Worm (Caenorhabditis elegans): ENCODE results near the gene fbxb-84.

Gene fbxb-84

ce11 chrIII:169478-169877 lies 23.2 kb upstream of the fbxb-84 start, which contains the start of gene F40G9.18:
Gene F40G9.18, minus strand, starts transcription at chrIII:169578.
- TF ChIP-seq unc-62 (GFP tag; optimal IDR thresholded peaks at IDR 0.05), result no peak

ce11 chrIII:165390-165789 lies 19.1 kb upstream of the fbxb-84 start, which contains the start of gene F40G9.7:
Gene F40G9.7, plus strand, starts transcription at chrIII:165690.
- no peak for TF ChIP-seq unc-62 (GFP tag; optimal IDR thresholded peaks at IDR 0.05)

ce11 chrIII:164775-165174 lies 18.5 kb upstream of the fbxb-84 start, which contains the start of gene F40G9.8:
Gene F40G9.8, minus strand, starts transcription at chrIII:164875.
- TF ChIP-seq unc-62 (GFP tag; optimal IDR thresholded peaks at IDR 0.05), result no peak

ce11 chrIII:159665-160064 lies 13.4 kb upstream of the fbxb-84 start:
- no peak for TF ChIP-seq unc-62 (GFP tag; optimal IDR thresholded peaks at IDR 0.05)

ce11 chrIII:159149-159548 lies 12.9 kb upstream of the fbxb-84 start:
- no peak for TF ChIP-seq unc-62 (GFP tag; optimal IDR thresholded peaks at IDR 0.05)

- TF ChIP-seq unc-62 (GFP tag; optimal IDR thresholded peaks at IDR 0.05), result no peak
Measured at ce11 chrIII:157980-158379, 11.7 kb upstream of the fbxb-84 start.

- TF ChIP-seq unc-62 (GFP tag; optimal IDR thresholded peaks at IDR 0.05), result no peak
Measured at ce11 chrIII:156645-157044, 10.4 kb upstream of the fbxb-84 start, which contains the start of the genes zig-13 and ver-1. Gene zig-13, minus strand, starts transcription at chrIII:156745. Gene ver-1, plus strand, starts transcription at chrIII:156824.

- no peak for TF ChIP-seq unc-62 (GFP tag; optimal IDR thresholded peaks at IDR 0.05)
Measured at ce11 chrIII:154168-154567, 7.9 kb upstream of the fbxb-84 start.

ce11 chrIII:151084-151483 lies 4.8 kb upstream of the fbxb-84 start:
- no peak for TF ChIP-seq unc-62 (GFP tag; optimal IDR thresholded peaks at IDR 0.05)

ce11 chrIII:149132-149531 lies 2.9 kb upstream of the fbxb-84 start:
- no peak for TF ChIP-seq unc-62 (GFP tag; optimal IDR thresholded peaks at IDR 0.05)

ce11 chrIII:147570-148076 lies 1.4 kb upstream of the fbxb-84 start, which contains the start of gene sqst-5:
Gene sqst-5, minus strand, starts transcription at chrIII:147620.
- TF ChIP-seq unc-62 (GFP tag; optimal IDR thresholded peaks at IDR 0.05), result no peak

ce11 chrIII:145078-145477 lies 1.2 kb downstream of the fbxb-84 start, which contains the start of the genes T17A3.12 and fbxb-83:
Gene T17A3.12, minus strand, starts transcription at chrIII:145178.
Gene fbxb-83, minus strand, starts transcription at chrIII:145211.
- TF ChIP-seq unc-62 (GFP tag; optimal IDR thresholded peaks at IDR 0.05), result no peak

ce11 chrIII:143121-143520 lies 3.1 kb downstream of the fbxb-84 start, which contains the start of gene fbxb-82:
Gene fbxb-82, minus strand, starts transcription at chrIII:143221.
- TF ChIP-seq unc-62 (GFP tag; optimal IDR thresholded peaks at IDR 0.05), result no peak

- TF ChIP-seq unc-62 (GFP tag; optimal IDR thresholded peaks at IDR 0.05), result no peak
Measured at ce11 chrIII:140904-141303, 5.4 kb downstream of the fbxb-84 start, which contains the start of gene fbxb-81. Gene fbxb-81, minus strand, starts transcription at chrIII:141217.

ce11 chrIII:134194-134593 lies 12.1 kb downstream of the fbxb-84 start, which contains the start of gene pals-25:
Gene pals-25, plus strand, starts transcription at chrIII:134494.
- TF ChIP-seq unc-62 (GFP tag; optimal IDR thresholded peaks at IDR 0.05), result no peak

ce11 chrIII:132118-132517 lies 14.2 kb downstream of the fbxb-84 start, which contains the start of gene pals-22:
Gene pals-22, plus strand, starts transcription at chrIII:132418.
- TF ChIP-seq unc-62 (GFP tag; optimal IDR thresholded peaks at IDR 0.05), result no peak

ce11 chrIII:131627-132026 lies 14.6 kb downstream of the fbxb-84 start:
- TF ChIP-seq unc-62 (GFP tag; optimal IDR thresholded peaks at IDR 0.05), result no peak

Measured in whole organism, dauer.